Worm (Caenorhabditis elegans) whole organism, L1 larva: ENCODE results near the gene dao-6.

Source experiments
- C04F5.9 ChIP-seq: sonication (generic microtip); optimal IDR thresholded peaks from 2 replicates; lab custom pipeline; 2016; ENCODE audit warnings: missing genetic modification characterization, missing compliant biosample characterization
- C16A3.4 ChIP-seq: fragments of 150-350 bp; optimal IDR thresholded peaks from 2 replicates; lab custom pipeline; 2014; ENCODE audit warnings: missing biosample characterization, missing genetic modification characterization
- C34B4.2 ChIP-seq: sonication (generic microtip); optimal IDR thresholded peaks from 2 replicates; lab custom pipeline; 2017; ENCODE audit warnings: mild to moderate bottlenecking, missing genetic modification characterization, missing compliant biosample characterization
- F16B12.6 ChIP-seq: fragments of 150-350 bp; optimal IDR thresholded peaks from 2 replicates; lab custom pipeline; 2014; ENCODE audit warnings: missing biosample characterization, missing genetic modification characterization
- aha-1 ChIP-seq: fragments of 150-350 bp; optimal IDR thresholded peaks from 2 replicates; lab custom pipeline; 2014; ENCODE audit warnings: missing biosample characterization, missing genetic modification characterization
- alr-1 ChIP-seq: fragments of 200-800 bp; sonication (Bioruptor generic); optimal IDR thresholded peaks from 2 replicates; lab custom pipeline; 2018; ENCODE audit warnings: borderline replicate concordance, mild to moderate bottlenecking, missing genetic modification characterization, missing compliant biosample characterization
- blmp-1 ChIP-seq: fragments of 150-350 bp; optimal IDR thresholded peaks from 2 replicates; lab custom pipeline; 2014; ENCODE audit warnings: missing biosample characterization, missing genetic modification characterization
- ceh-88 ChIP-seq: fragments of 200-800 bp; sonication (Bioruptor generic); IDR thresholded peaks from 2 replicates; pipeline ENCODE4 v1.3.6; 2022; ENCODE audit warnings: missing genetic modification characterization, missing compliant biosample characterization
- ceh-90 ChIP-seq: sonication (generic microtip); optimal IDR thresholded peaks from 2 replicates; lab custom pipeline; 2016; ENCODE audit warnings: missing genetic modification characterization, missing compliant biosample characterization
- ces-1 ChIP-seq: fragments of 150-350 bp; optimal IDR thresholded peaks from 2 replicates; lab custom pipeline; 2014; ENCODE audit warnings: missing biosample characterization, missing genetic modification reagents, missing genetic modification characterization
- dpl-1 ChIP-seq, 3 experiments: fragments of 150-350 bp in 2 of 3; sonication (generic microtip) in 1 of 3; optimal IDR thresholded peaks; 2 replicates each; lab custom pipeline; 2014 to 2017; ENCODE audit warnings: missing biosample characterization in 3 of 3, missing genetic modification characterization in 3 of 3, missing genetic modification reagents in 3 of 3
- dsc-1 ChIP-seq: sonication (generic microtip); optimal IDR thresholded peaks from 2 replicates; lab custom pipeline; 2016; ENCODE audit warnings: mild to moderate bottlenecking, missing genetic modification characterization, missing compliant biosample characterization
- efl-3 ChIP-seq: fragments of 200-800 bp; sonication (Bioruptor generic); optimal IDR thresholded peaks from 2 replicates; lab custom pipeline; 2018; ENCODE audit warnings: mild to moderate bottlenecking, missing genetic modification characterization, missing compliant biosample characterization
- egl-13 ChIP-seq: sonication (generic microtip); optimal IDR thresholded peaks from 2 replicates; lab custom pipeline; 2016; ENCODE audit warnings: missing genotype, missing genetic modification reagents, missing genetic modification characterization, missing compliant biosample characterization
- egl-27 ChIP-seq, 2 experiments: fragments of 150-350 bp in 1 of 2; sonication (generic microtip); optimal IDR thresholded peaks; 3 replicates each; lab custom pipeline; 2017 to 2018; ENCODE audit warnings: missing biosample characterization in 2 of 2, missing genetic modification characterization in 2 of 2, missing genetic modification reagents in 2 of 2
- fkh-10 ChIP-seq: sonication (generic microtip); optimal IDR thresholded peaks from 2 replicates; lab custom pipeline; 2017; ENCODE audit warnings: missing biosample characterization, missing genetic modification reagents, missing genetic modification characterization
- fkh-8 ChIP-seq: sonication (generic microtip); optimal IDR thresholded peaks from 2 replicates; lab custom pipeline; 2016; ENCODE audit warnings: mild to moderate bottlenecking, missing genetic modification characterization, missing compliant biosample characterization
- grh-1 ChIP-seq: fragments of 200-800 bp; sonication (Bioruptor generic); IDR thresholded peaks from 2 replicates; pipeline ENCODE4 v1.3.6; 2022; ENCODE audit warnings: missing genetic modification reagents, missing genetic modification characterization, missing compliant biosample characterization
- hlh-17 ChIP-seq: fragments of 200-800 bp; sonication (Bioruptor generic); optimal IDR thresholded peaks from 2 replicates; lab custom pipeline; 2018; ENCODE audit warnings: missing genetic modification characterization, mild to moderate bottlenecking, missing compliant biosample characterization, moderate library complexity, borderline replicate concordance
- jun-1 ChIP-seq: fragments of 150-350 bp; optimal IDR thresholded peaks from 2 replicates; lab custom pipeline; 2014; ENCODE audit warnings: missing biosample characterization, missing genetic modification reagents, missing genetic modification characterization
- lin-13 ChIP-seq: fragments of 150-350 bp; optimal IDR thresholded peaks from 2 replicates; lab custom pipeline; 2014; ENCODE audit warnings: missing biosample characterization, missing genetic modification reagents, missing genetic modification characterization
- lin-15B ChIP-seq: fragments of 150-350 bp; sonication (generic microtip); optimal IDR thresholded peaks from 3 replicates; lab custom pipeline; 2014; ENCODE audit warnings: missing biosample characterization, missing genetic modification characterization
- lir-3 ChIP-seq: sonication (generic microtip); optimal IDR thresholded peaks from 2 replicates; lab custom pipeline; 2016; ENCODE audit warnings: mild to moderate bottlenecking, missing genetic modification characterization, moderate library complexity, missing compliant biosample characterization; ENCODE audit not compliant: poor library complexity
- mdl-1 ChIP-seq, 2 experiments: fragments of 150-350 bp; optimal IDR thresholded peaks; 2 replicates each; lab custom pipeline; 2014 to 2017; ENCODE audit warnings: missing biosample characterization in 2 of 2, missing genetic modification characterization in 2 of 2, inconsistent platforms in 1 of 2
- mef-2 ChIP-seq: fragments of 150-350 bp; optimal IDR thresholded peaks from 2 replicates; lab custom pipeline; 2014; ENCODE audit warnings: missing biosample characterization, missing genetic modification characterization
- mep-1 ChIP-seq: fragments of 150-350 bp; optimal IDR thresholded peaks from 2 replicates; lab custom pipeline; 2014; ENCODE audit warnings: missing biosample characterization, missing genetic modification characterization
- nhr-19 ChIP-seq: fragments of 200-800 bp; sonication (Bioruptor generic); conservative IDR thresholded peaks from 2 replicates; pipeline ENCODE4 v1.3.6; 2022; ENCODE audit warnings: missing genetic modification characterization, missing compliant biosample characterization
- nhr-20 ChIP-seq: sonication (generic microtip); optimal IDR thresholded peaks from 2 replicates; lab custom pipeline; 2016; ENCODE audit warnings: mild to moderate bottlenecking, missing genetic modification characterization, missing compliant biosample characterization
- nhr-28 ChIP-seq: fragments of 150-350 bp; optimal IDR thresholded peaks from 2 replicates; lab custom pipeline; 2014; ENCODE audit warnings: missing biosample characterization, missing genetic modification characterization
- nhr-47 ChIP-seq: sonication (generic microtip); optimal IDR thresholded peaks from 2 replicates; lab custom pipeline; 2016; ENCODE audit warnings: mild to moderate bottlenecking, missing genetic modification characterization, moderate library complexity, missing compliant biosample characterization
- nhr-76 ChIP-seq: sonication (generic microtip); optimal IDR thresholded peaks from 2 replicates; lab custom pipeline; 2017; ENCODE audit warnings: missing biosample characterization, missing genetic modification characterization
- nhr-77 ChIP-seq: fragments of 150-350 bp; optimal IDR thresholded peaks from 2 replicates; lab custom pipeline; 2014; ENCODE audit warnings: missing biosample characterization, missing genetic modification characterization
- nhr-84 ChIP-seq: sonication (generic microtip); optimal IDR thresholded peaks from 2 replicates; lab custom pipeline; 2017; ENCODE audit warnings: missing biosample characterization, missing genetic modification characterization
- nhr-90 ChIP-seq: sonication (generic microtip); optimal IDR thresholded peaks from 2 replicates; lab custom pipeline; 2016; ENCODE audit warnings: mild to moderate bottlenecking, missing genetic modification characterization, missing compliant biosample characterization; ENCODE audit not compliant: poor library complexity
- pqm-1 ChIP-seq: sonication (generic microtip); optimal IDR thresholded peaks from 3 replicates; lab custom pipeline; 2017; ENCODE audit warnings: missing biosample characterization, missing genetic modification characterization
- rnt-1 ChIP-seq: sonication (generic microtip); optimal IDR thresholded peaks from 2 replicates; lab custom pipeline; 2016; ENCODE audit warnings: mild to moderate bottlenecking, missing genetic modification characterization, moderate library complexity, missing compliant biosample characterization
- skn-1 ChIP-seq: fragments of 150-350 bp; optimal IDR thresholded peaks from 2 replicates; lab custom pipeline; 2014; ENCODE audit warnings: missing biosample characterization, missing genetic modification characterization
- snpc-4 ChIP-seq: fragments of 150-350 bp; optimal IDR thresholded peaks from 2 replicates; lab custom pipeline; 2014; ENCODE audit warnings: missing biosample characterization, missing genetic modification characterization
- sox-4 ChIP-seq: sonication (generic microtip); optimal IDR thresholded peaks from 2 replicates; lab custom pipeline; 2016; ENCODE audit warnings: missing genetic modification characterization, missing compliant biosample characterization
- sup-37 ChIP-seq: fragments of 200-800 bp; sonication (Bioruptor generic); optimal IDR thresholded peaks from 2 replicates; lab custom pipeline; 2018; ENCODE audit warnings: mild to moderate bottlenecking, missing genetic modification characterization, missing compliant biosample characterization
- swsn-7 ChIP-seq: sonication (generic microtip); optimal IDR thresholded peaks from 2 replicates; lab custom pipeline; 2016; ENCODE audit warnings: missing genetic modification characterization, missing compliant biosample characterization
- tbx-2 ChIP-seq: sonication (generic microtip); optimal IDR thresholded peaks from 2 replicates; lab custom pipeline; 2016; ENCODE audit warnings: missing genetic modification characterization, missing compliant biosample characterization
- tlp-1 ChIP-seq: fragments of 150-350 bp; optimal IDR thresholded peaks from 2 replicates; lab custom pipeline; 2014; ENCODE audit warnings: missing biosample characterization, missing genetic modification characterization
- unc-130 ChIP-seq: fragments of 150-350 bp; optimal IDR thresholded peaks from 2 replicates; lab custom pipeline; 2017; ENCODE audit warnings: missing biosample characterization, missing genetic modification characterization, inconsistent platforms
- unc-30 ChIP-seq: sonication (generic microtip); optimal IDR thresholded peaks from 2 replicates; lab custom pipeline; 2017; ENCODE audit warnings: missing biosample characterization, missing genetic modification characterization
- unc-86 ChIP-seq: sonication (generic microtip); optimal IDR thresholded peaks from 2 replicates; lab custom pipeline; 2016; ENCODE audit warnings: missing genetic modification characterization, missing compliant biosample characterization
- unc-98 ChIP-seq: fragments of 200-800 bp; sonication (Bioruptor generic); IDR thresholded peaks from 2 replicates; pipeline ENCODE4 v1.3.6; 2022; ENCODE audit warnings: missing genetic modification characterization, missing compliant biosample characterization
- xbp-1 ChIP-seq: sonication (generic microtip); optimal IDR thresholded peaks from 2 replicates; lab custom pipeline; 2016; ENCODE audit warnings: missing genetic modification characterization, missing compliant biosample characterization
- zip-4 ChIP-seq: fragments of 200-800 bp; sonication (Bioruptor generic); optimal IDR thresholded peaks from 2 replicates; lab custom pipeline; 2018; ENCODE audit warnings: mild to moderate bottlenecking, missing genetic modification characterization, moderate library complexity, missing compliant biosample characterization
- ztf-11 ChIP-seq, 2 experiments: sonication (generic microtip); optimal IDR thresholded peaks; 2 replicates each; lab custom pipeline; 2016 to 2017; ENCODE audit warnings: missing genetic modification characterization in 2 of 2, missing biosample characterization in 1 of 2, missing compliant biosample characterization in 1 of 2
- ztf-4 ChIP-seq: fragments of 150-350 bp; optimal IDR thresholded peaks from 2 replicates; lab custom pipeline; 2014; ENCODE audit warnings: missing biosample characterization, missing genetic modification characterization

The dao-6 gene

ce11 chrIII:9780665-9781304, 44.8 kb upstream of the dao-6 start, which contains the start of gene vha-1 (continued):
- TF ChIP-seq fkh-10 (GFP tag; lab: Kevin White, UChicago) (peak; percentile 2), F16B12.6 (tag; lab: Kevin White, UChicago) (peak; percentile 64), ztf-11 (tag; optimal IDR thresholded peaks at IDR 0.05; lab: Kevin White, UChicago) (peak in 1 of 2 experiments; percentile 18), sup-37 (GFP tag; lab: Kevin White, UChicago) (no peak), lin-13 (peak; percentile 83), efl-3 (GFP tag; lab: Kevin White, UChicago) (no peak), mep-1 (peak; percentile 87), ces-1 (GFP tag; lab: Kevin White, UChicago) (no peak), tbx-2 (tag; lab: Kevin White, UChicago) (peak; percentile 81), lin-15B (tag; lab: Kevin White, UChicago) (peak; percentile 95), zip-4 (no peak), hlh-17 (GFP tag; lab: Kevin White, UChicago) (no peak), mef-2 (tag; lab: Kevin White, UChicago) (no peak), mdl-1 (tag; optimal IDR thresholded peaks at IDR 0.05; lab: Kevin White, UChicago) (peak in 1 of 2 experiments; percentile 81), unc-98 (no peak), tlp-1 (tag; lab: Kevin White, UChicago) (no peak), jun-1 (tag; lab: Kevin White, UChicago) (peak; percentile 66), nhr-84 (no peak), fkh-8 (peak; percentile 77), C16A3.4 (tag; lab: Kevin White, UChicago) (peak; percentile 91), lir-3 (tag; lab: Kevin White, UChicago) (peak; percentile 34), dsc-1 (tag; lab: Kevin White, UChicago) (no peak), snpc-4 (tag; lab: Kevin White, UChicago) (peak; percentile 43), ceh-90 (tag; lab: Kevin White, UChicago) (no peak), nhr-90 (tag; lab: Kevin White, UChicago) (peak; percentile 71), unc-130 (tag; lab: Kevin White, UChicago) (peak; percentile 73), dpl-1 (GFP tag; optimal IDR thresholded peaks at IDR 0.05; lab: Kevin White, UChicago) (peak; percentile 76 to 82 (median 80)), pqm-1 (tag; lab: Kevin White, UChicago) (no peak), nhr-19 (peak; percentile 53), skn-1 (tag; lab: Kevin White, UChicago) (peak; percentile 91), C34B4.2 (tag; lab: Kevin White, UChicago) (no peak), grh-1 (GFP tag; lab: Robert Waterston, UW) (peak; percentile 52), sox-4 (tag; lab: Kevin White, UChicago) (no peak), nhr-76 (tag; lab: Kevin White, UChicago) (no peak), aha-1 (tag; lab: Kevin White, UChicago) (no peak), nhr-47 (tag; lab: Kevin White, UChicago) (peak; percentile 78), ceh-88 (GFP tag; lab: Robert Waterston, UW) (no peak; the same call in 1 of the 2 replicates), unc-30 (no peak), swsn-7 (tag; lab: Kevin White, UChicago) (peak; percentile 73), egl-27 (tag; optimal IDR thresholded peaks at IDR 0.05; lab: Kevin White, UChicago) (no peak), rnt-1 (tag; lab: Kevin White, UChicago) (peak; percentile 73), egl-13 (tag; lab: Kevin White, UChicago) (peak; percentile 48), xbp-1 (peak; percentile 67), alr-1 (tag; lab: Kevin White, UChicago) (no peak), blmp-1 (tag; lab: Kevin White, UChicago) (peak; percentile 57), ztf-4 (tag; lab: Kevin White, UChicago) (no peak), C04F5.9 (no peak), nhr-28 (no peak), unc-86 (tag; lab: Kevin White, UChicago) (peak; percentile 55), nhr-20 (tag; lab: Kevin White, UChicago) (peak; percentile 88), nhr-77 (peak; percentile 90)
- TF ChIP-seq, all 84 proteins: peak for 44
